Fruit fly (Drosophila melanogaster) whole organism, pupa: ENCODE measurements around the gene unc-119.

Experiments
- CG10348 ChIP-seq: fragments of 200-800 bp; sonication (Bioruptor generic); IDR thresholded peaks from 2 replicates; pipeline ENCODE4 v1.3.6; 2022; ENCODE audit warnings: missing biosample characterization, missing genetic modification characterization
- CG12605 ChIP-seq: fragments of 200-800 bp; sonication (Bioruptor generic); IDR thresholded peaks from 2 replicates; pipeline ENCODE4 v1.3.6; 2022; ENCODE audit warnings: missing biosample characterization, missing genetic modification characterization
- CG15710 ChIP-seq: fragments of 200-800 bp; sonication (Bioruptor generic); optimal IDR thresholded peaks from 2 replicates; lab custom pipeline; 2018; ENCODE audit warnings: missing biosample characterization, mild to moderate bottlenecking, missing genetic modification characterization, moderate library complexity
- CG8159 ChIP-seq: fragments of 200-800 bp; sonication (Bioruptor generic); optimal IDR thresholded peaks from 3 replicates; lab custom pipeline; 2018; ENCODE audit warnings: missing biosample characterization, mild to moderate bottlenecking, missing genetic modification characterization, moderate library complexity
- CG9948 ChIP-seq: fragments of 200-800 bp; sonication (Bioruptor generic); optimal IDR thresholded peaks from 2 replicates; lab custom pipeline; 2018; ENCODE audit warnings: missing biosample characterization, mild to moderate bottlenecking, missing genetic modification characterization, moderate library complexity
- D1 ChIP-seq: fragments of 200-800 bp; sonication (Bioruptor generic); optimal IDR thresholded peaks from 2 replicates; lab custom pipeline; 2018; ENCODE audit warnings: missing biosample characterization, mild to moderate bottlenecking, missing genetic modification characterization, moderate library complexity
- EcR ChIP-seq: fragments of 200-800 bp; sonication (Bioruptor generic); optimal IDR thresholded peaks from 3 replicates; lab custom pipeline; 2019; ENCODE audit warnings: missing biosample characterization, missing genetic modification characterization, mild to moderate bottlenecking, moderate library complexity, missing genetic modification reagents
- Ets98B ChIP-seq: fragments of 200-800 bp; sonication (Bioruptor generic); IDR thresholded peaks from 2 replicates; pipeline ENCODE4 v1.3.6; 2022; ENCODE audit warnings: missing biosample characterization, missing genetic modification characterization
- Pif1A ChIP-seq: fragments of 200-800 bp; sonication (Bioruptor generic); optimal IDR thresholded peaks from 3 replicates; lab custom pipeline; 2016; ENCODE audit warnings: missing biosample characterization, missing genetic modification characterization
- Snoo ChIP-seq: fragments of 200-800 bp; sonication (Bioruptor generic); optimal IDR thresholded peaks from 3 replicates; lab custom pipeline; 2017; ENCODE audit warnings: missing biosample characterization, mild to moderate bottlenecking, missing genetic modification characterization, inconsistent platforms
- fd96Ca ChIP-seq: fragments of 200-800 bp; sonication (Bioruptor generic); IDR thresholded peaks from 3 replicates; pipeline ENCODE4 v1.3.6; 2022; ENCODE audit warnings: missing biosample characterization, missing genetic modification characterization

dm6 chrX:7302329-7302728 lies 11.2 kb upstream of the unc-119 start:
- no peak for TF ChIP-seq CG10348
- peak; percentile 82 for TF ChIP-seq fd96Ca (GFP tag; lab: Robert Waterston, UW)
- TF ChIP-seq CG8159 (tag; lab: Kevin White, UChicago), result peak; percentile 96
- TF ChIP-seq Snoo (tag; lab: Kevin White, UChicago), result peak; percentile 92
- TF ChIP-seq EcR, result peak; percentile 9
- TF ChIP-seq CG9948 (tag; lab: Kevin White, UChicago), result peak; percentile 96
- TF ChIP-seq D1 (tag; lab: Kevin White, UChicago), result peak; percentile 68
- peak; percentile 75 for TF ChIP-seq Ets98B (GFP tag; lab: Robert Waterston, UW)
- TF ChIP-seq CG12605 (GFP tag; lab: Robert Waterston, UW), result peak; percentile 83
- peak; percentile 92 for TF ChIP-seq Pif1A
- peak; percentile 96 for TF ChIP-seq CG15710 (tag; lab: Kevin White, UChicago)
